Fruit fly (Drosophila melanogaster) whole organism, adult: ENCODE measurements around the gene dmrt93B.

Experiments used
- CG12768 ChIP-seq: fragments of 200-800 bp; sonication (Bioruptor generic); optimal IDR thresholded peaks from 2 replicates; lab custom pipeline; 2017; ENCODE audit warnings: missing biosample characterization, missing genetic modification characterization, mild to moderate bottlenecking, moderate library complexity, missing genetic modification reagents
- CG14711 ChIP-seq: fragments of 200-800 bp; sonication (Bioruptor generic); optimal IDR thresholded peaks from 2 replicates; lab custom pipeline; 2018; ENCODE audit warnings: missing biosample characterization, mild to moderate bottlenecking, missing genetic modification characterization, moderate library complexity
- CG33017 ChIP-seq: fragments of 200-800 bp; sonication (Bioruptor generic); optimal IDR thresholded peaks from 2 replicates; lab custom pipeline; 2018; ENCODE audit warnings: missing biosample characterization, mild to moderate bottlenecking, missing genetic modification characterization, moderate library complexity
- CG7045 ChIP-seq: fragments of 200-800 bp; sonication (Bioruptor generic); optimal IDR thresholded peaks from 2 replicates; lab custom pipeline; 2017; ENCODE audit warnings: missing biosample characterization, mild to moderate bottlenecking, missing genetic modification characterization
- CG7101 ChIP-seq: fragments of 200-800 bp; sonication (Bioruptor generic); optimal IDR thresholded peaks from 2 replicates; lab custom pipeline; 2018; ENCODE audit warnings: missing biosample characterization, mild to moderate bottlenecking, missing genetic modification characterization, moderate library complexity
- Hr96 ChIP-seq: fragments of 200-800 bp; sonication (Bioruptor generic); optimal IDR thresholded peaks from 2 replicates; lab custom pipeline; 2016; ENCODE audit warnings: missing biosample characterization, missing genetic modification characterization
- cnc ChIP-seq, 2 experiments: fragments of >200 bp; optimal IDR thresholded peaks; 2 replicates each; lab custom pipeline; 2017
- ovo ChIP-seq: fragments of 200-800 bp; sonication (Bioruptor generic); optimal IDR thresholded peaks from 2 replicates; lab custom pipeline; 2016; ENCODE audit warnings: missing biosample characterization, missing genetic modification characterization

DNA sequence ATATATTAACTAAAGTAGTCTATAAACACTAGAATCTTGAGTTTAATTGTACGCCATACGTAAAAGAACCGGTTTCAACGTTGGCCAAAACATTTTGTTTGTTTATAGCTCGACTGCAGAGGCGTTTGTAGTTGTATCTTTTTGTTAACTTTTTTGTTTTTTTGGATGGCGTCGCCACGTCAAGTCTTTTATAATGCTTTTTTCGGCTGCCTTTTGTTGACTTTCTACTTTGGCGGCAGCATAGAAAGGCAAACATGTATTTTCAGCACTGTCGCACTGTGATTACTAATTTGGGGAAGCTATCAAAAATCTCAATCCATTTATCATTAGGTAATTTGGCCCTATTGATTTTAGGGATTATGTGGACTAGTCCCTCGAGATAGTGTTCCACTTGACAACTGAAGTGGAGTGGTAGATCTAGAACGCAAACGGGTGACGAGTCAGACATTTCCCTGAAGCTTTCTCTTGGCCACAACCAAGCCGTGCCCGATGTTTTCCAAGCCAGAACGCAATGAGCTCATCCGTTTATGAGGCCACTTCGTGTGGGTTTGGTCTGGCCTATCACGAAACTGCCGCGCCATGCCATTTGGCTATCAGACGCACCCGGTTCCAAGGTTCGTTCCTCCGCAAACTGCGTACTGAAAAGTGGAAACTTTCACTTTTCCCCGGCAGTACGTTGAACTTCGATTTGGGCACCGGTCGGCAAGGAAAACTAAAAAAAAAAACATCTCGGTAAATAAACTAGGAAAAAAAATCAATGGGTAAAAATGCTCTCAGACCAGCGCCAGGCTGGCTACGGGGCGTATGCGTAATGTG, 7.1 kb upstream of the dmrt93B start:
- TF ChIP-seq CG33017 (no peak), cnc (optimal IDR thresholded peaks at IDR 0.05; lab: Kevin White, UChicago) (no peak), Hr96 (GFP tag; lab: Kevin White, UChicago) (no peak), ovo (no peak), CG7101 (tag; lab: Kevin White, UChicago) (no peak), CG14711 (no peak), CG7045 (GFP tag; lab: Kevin White, UChicago) (no peak), CG12768 (GFP tag; lab: Kevin White, UChicago) (peak; percentile 3)
